Worm (Caenorhabditis elegans) whole organism, L4/young adult: ENCODE data around the gene obr-3.

Source experiments
- W03F9.2 ChIP-seq: fragments of 150-350 bp; optimal IDR thresholded peaks from 2 replicates; lab custom pipeline; 2014; ENCODE audit warnings: missing biosample characterization, missing genetic modification characterization
- dao-5 ChIP-seq: sonication (generic microtip); optimal IDR thresholded peaks from 2 replicates; lab custom pipeline; 2016; ENCODE audit warnings: missing genotype, missing genetic modification characterization, moderate library complexity, missing compliant biosample characterization
- him-1 ChIP-seq: sonication (generic microtip); optimal IDR thresholded peaks from 2 replicates; lab custom pipeline; 2016; ENCODE audit warnings: missing genotype, missing genetic modification reagents, missing genetic modification characterization, missing compliant biosample characterization

DNA sequence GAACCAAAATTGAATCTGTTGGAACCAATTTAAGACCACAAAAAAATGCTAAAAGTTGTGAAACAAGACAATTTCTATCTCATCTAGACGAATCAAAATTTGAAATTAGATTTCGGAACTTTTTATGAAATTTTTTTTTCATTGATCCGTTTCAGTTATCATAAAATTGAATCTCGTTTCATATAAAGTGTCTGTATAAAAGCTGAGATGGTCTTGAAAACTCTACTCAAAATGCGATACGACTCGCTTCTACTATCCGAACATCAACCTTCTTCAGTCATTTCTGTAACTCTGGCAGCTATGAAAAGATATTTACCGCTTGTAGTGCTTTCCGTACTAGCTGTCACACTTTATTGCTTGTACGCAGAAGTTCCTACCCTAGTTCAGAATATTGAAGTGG, 19.1 kb downstream of the obr-3 start, which contains the start of gene ZK1086.3:
- no peak for TF ChIP-seq him-1 (tag; lab: Kevin White, UChicago)
- no peak for TF ChIP-seq dao-5 (tag; lab: Kevin White, UChicago)
- TF ChIP-seq W03F9.2 = no peak
